Worm (Caenorhabditis elegans): ENCODE results near the gene gpd-4.

DNA sequence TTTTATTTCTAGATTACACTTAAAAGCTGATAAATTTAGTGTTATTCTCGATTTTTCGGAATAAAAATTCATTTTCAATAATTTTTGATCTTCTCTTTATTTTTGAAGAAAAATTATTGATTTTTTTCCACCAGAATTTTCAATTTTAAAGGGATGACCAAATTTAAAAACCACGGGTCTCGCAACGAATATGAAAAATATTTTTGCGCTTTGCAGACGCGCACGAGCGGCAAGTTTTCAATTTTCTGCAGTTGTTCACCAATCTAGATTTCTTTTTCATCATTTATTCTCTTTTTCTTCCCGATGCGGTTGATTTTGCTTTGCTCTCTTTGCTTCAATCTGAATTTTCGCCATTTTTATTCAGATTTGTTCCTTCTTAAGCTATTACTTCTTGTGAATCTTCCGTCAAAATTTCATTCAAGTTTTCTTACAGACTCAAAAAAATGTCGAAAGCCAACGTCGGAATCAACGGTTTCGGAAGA, at the start of gene gpd-4:
- TF ChIP-seq mab-5 (tag; optimal IDR thresholded peaks at IDR 0.05), result no peak
- no peak for TF ChIP-seq elt-3 (tag; optimal IDR thresholded peaks at IDR 0.05)

All from whole organism, mixed stage, embryonic.